Fruit fly (Drosophila melanogaster): Measurements from ENCODE around the gene sbr.

- TF ChIP-seq Pif1A (GFP tag; optimal IDR thresholded peaks at IDR 0.05) (no peak), CG12605 (GFP tag; IDR thresholded peaks at IDR 0.05) (no peak), CG8301 (tag; optimal IDR thresholded peaks at IDR 0.05) (no peak), CG10348 (GFP tag; IDR thresholded peaks at IDR 0.05) (no peak), rn (GFP tag; IDR thresholded peaks at IDR 0.05) (no peak), CG32121 (GFP tag; IDR thresholded peaks at IDR 0.05) (no peak), EcR (GFP tag; optimal IDR thresholded peaks at IDR 0.05) (no peak), CG14655 (GFP tag; optimal IDR thresholded peaks at IDR 0.05) (no peak)
These were observed 22.6 kb downstream of the sbr start, which contains the start of gene Imp for dm6 chrX:10824227-10824702.

Data from whole organism, pupa.